Worm (Caenorhabditis elegans): ENCODE measurements around the gene F49C12.4.

Gene F49C12.4

DNA sequence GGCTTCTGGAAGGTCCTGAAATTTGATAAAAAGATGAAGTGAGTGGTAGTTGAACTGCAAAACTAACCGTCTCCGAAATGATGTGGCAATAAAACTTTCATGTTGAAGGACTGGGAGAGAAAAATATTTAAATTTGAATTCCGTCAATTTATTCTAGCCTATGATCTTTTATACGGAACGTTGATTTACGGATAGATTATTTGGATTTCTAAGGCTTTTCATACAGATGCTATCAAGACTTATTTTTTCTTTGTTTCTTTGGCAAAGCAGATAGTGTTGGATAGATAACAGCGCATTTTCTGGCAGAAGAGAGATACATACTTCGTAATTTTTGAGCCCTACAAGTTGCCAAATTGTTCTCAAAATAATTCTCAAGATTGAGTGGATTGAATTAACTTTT, at the start of gene F49C12.4:
F49C12.4 (minus strand) TSS at position 101 of the 400 bp plus-strand sequence.
- TF ChIP-seq unc-62 (GFP tag; optimal IDR thresholded peaks at IDR 0.05): no peak

DNA sequence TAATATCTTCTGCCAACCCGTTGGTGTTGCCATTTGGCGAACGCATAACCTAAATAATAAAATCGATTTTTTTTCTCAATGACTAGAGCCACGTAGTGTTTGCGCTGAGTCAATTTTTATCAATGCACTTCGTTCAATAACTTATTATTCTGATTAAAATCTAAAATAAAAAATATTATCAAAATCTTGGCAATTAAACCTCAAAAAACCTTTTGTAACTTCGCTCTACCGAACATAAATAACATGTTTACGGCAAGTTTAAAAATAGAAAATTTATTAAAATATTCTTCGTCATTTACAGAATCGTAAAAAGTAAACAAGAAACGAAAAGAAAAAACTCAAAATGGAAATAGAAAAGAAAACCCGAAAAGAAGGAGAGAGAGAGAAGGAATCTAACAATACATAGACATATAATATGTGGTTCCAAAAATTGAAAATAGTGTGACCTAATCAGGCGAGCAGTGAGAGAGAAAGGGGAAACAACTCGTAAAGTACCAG, 39.3 kb upstream of the F49C12.4 start, which contains the start of gene pigc-1:
pigc-1 (minus strand) TSS at position 51 of the 498 bp plus-strand sequence.
- TF ChIP-seq unc-62 (GFP tag; optimal IDR thresholded peaks at IDR 0.05): no peak

- TF ChIP-seq unc-62 (GFP tag; optimal IDR thresholded peaks at IDR 0.05): no peak
Observed at ce11 chrIV:9341591-9341990, 37.7 kb upstream of the F49C12.4 start, which contains the start of gene vps-26. vps-26 (minus strand) TSS chrIV:9341790.

DNA sequence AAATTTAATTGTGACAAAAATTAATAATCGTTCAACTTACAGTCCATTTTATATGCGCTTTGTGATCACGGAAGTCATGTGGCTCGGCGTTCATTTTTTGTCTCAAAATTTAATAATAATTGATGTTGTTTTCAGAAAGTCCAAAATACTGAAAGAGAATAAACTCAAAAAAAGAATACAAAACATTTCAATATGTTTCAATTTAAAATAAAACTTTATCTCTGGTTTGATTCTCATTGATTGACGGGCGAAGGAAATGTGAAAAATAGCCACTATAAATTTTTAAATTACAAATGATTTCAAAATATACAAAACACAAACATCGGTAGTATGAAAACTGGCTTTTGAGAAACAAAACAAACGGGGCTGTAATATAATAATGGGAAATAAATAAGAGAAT, 35.3 kb upstream of the F49C12.4 start, which contains the start of gene T20D3.6:
T20D3.6 (minus strand) TSS at position 101 of the 400 bp plus-strand sequence.
- no peak for TF ChIP-seq unc-62 (GFP tag; optimal IDR thresholded peaks at IDR 0.05)

DNA sequence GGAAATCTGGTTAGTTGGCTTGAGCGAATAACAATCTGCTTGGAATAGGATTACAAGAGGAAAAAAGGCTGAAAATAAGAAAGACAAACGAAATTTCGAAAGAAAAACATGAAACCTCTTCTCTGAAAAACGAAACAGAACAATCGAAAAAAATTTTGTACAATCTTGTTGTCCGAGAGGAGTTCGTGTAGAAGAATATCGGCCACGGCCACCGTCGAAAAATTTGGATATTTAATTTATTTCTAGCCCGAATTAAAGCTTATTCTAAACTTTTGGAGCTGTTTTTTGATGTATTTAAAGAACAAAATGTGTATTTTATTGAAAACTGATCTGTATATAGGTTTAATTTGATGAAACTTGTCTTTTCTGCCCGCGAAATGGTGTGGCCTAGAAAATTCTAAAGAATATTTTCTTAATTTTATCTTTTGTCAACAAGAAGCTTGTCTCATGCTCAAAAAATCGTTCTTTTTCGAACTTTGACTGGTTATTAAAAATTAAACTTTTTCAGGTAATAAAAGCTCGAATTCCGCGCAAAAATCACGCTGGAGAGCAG, 32.7 kb upstream of the F49C12.4 start, which contains the start of gene T20D3.5:
T20D3.5 (plus strand) TSS at position 503 of the 553 bp plus-strand sequence.
- TF ChIP-seq unc-62 (GFP tag; optimal IDR thresholded peaks at IDR 0.05): no peak

DNA sequence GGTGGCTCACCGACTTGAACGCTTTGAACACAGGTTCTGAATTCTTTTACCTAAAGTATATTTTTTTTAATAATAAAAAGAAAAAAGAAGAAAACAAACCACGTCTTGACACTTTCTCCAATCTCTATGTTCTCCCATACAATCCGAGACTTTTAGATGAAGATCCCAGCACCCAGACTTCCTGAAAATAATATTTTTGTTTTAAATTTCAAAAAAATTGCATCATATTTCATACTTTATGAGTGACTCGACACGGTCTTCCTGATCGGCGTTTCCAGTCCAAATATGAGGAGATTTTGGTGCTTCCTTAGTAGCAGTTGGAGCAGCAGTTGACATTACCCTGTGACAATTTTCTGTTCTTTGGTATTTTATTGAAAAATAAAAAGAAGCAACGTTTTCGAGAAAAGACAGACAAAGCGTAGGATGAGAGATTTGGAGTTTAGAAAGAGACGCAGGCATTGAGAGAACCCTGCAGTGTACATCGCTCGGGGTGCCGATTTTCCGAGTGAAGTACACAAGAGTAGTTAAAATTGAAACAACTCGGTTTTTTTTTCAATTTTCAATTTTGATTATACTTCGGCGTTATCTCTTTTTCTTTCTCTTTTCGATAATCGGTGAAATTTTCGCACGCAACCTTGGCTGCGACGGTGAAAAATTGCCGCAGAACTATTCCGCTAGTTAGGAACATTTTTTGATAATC, 31.8 kb upstream of the F49C12.4 start, which contains the start of the genes coa-4 and T20D3.14:
coa-4 (minus strand) TSS at position 51 of the 700 bp plus-strand sequence.
T20D3.14 (minus strand) TSS at position 358 of the 700 bp plus-strand sequence.
- TF ChIP-seq unc-62 (GFP tag; optimal IDR thresholded peaks at IDR 0.05): no peak

- TF ChIP-seq unc-62 (GFP tag; optimal IDR thresholded peaks at IDR 0.05): no peak
Observed at ce11 chrIV:9333007-9333406, 29.1 kb upstream of the F49C12.4 start.

DNA sequence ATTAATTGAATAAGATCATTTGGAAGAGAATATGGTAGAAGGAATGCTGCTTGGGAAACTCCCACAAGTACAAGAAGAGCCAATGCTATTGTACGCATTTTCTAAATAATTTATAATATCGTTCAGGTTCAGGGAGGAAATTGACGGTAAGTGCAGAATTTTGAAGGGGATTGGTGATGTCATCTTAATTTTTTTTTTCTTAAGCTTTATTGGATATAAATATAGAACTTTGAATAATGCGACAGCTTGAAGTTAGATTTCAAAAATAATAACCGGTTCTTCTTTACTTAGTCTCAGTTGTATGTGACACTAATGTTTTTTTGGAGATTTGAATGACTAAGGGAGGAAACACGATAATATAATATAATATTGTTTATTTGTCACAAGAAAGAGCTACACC, 26.9 kb upstream of the F49C12.4 start, which contains the start of gene nspg-7.1:
nspg-7.1 (minus strand) TSS at position 101 of the 400 bp plus-strand sequence.
- no peak for TF ChIP-seq unc-62 (GFP tag; optimal IDR thresholded peaks at IDR 0.05)

ce11 chrIV:9327706-9328105, 23.8 kb upstream of the F49C12.4 start, which contains the start of gene clec-183:
clec-183 (plus strand) TSS chrIV:9328006.
- TF ChIP-seq unc-62 (GFP tag; optimal IDR thresholded peaks at IDR 0.05): no peak

ce11 chrIV:9323989-9324506, 20.2 kb upstream of the F49C12.4 start, which contains the start of the genes nspg-11 and F49C12.15:
nspg-11 (minus strand) TSS chrIV:9324089.
F49C12.15 (plus strand) TSS chrIV:9324456.
- no peak for TF ChIP-seq unc-62 (GFP tag; optimal IDR thresholded peaks at IDR 0.05)

- TF ChIP-seq unc-62 (GFP tag; optimal IDR thresholded peaks at IDR 0.05): no peak
Observed at ce11 chrIV:9322489-9322888, 18.6 kb upstream of the F49C12.4 start.

DNA sequence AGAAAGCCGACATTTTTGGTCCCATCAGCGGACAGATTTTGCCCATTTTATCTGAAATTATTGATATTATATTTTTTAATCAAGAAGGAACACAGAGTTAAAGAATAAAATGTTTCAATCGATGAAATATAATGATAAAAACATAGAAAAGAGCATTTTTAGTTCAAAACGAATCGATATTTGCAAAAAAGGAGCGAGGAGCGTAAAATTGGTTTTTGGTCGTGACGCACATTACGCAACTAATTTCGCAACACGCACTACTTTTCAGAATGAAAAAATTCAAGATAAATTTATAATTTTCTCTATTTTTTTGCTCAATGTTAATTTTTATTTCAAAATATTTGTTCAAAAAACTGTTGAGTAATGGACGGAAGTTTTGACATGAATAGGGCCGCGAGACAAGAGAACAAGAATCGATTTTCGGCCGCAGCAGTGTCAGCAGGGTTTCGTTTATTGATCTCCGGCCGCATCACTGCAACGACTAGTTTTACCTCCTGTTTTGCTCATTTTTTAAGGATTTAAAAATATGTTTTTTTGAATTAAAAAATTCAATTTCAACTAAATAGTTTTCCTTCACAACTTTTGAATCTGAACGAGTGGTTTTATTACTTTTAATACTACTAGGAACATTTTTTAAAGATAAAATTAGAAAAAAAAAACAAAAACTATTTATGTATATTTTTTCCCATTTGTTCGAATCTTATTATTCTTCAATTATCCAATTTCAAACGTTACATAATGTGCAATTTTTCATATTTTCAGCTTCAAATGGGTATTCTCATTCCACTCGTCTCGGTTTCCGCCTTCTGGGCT, 17.4 kb upstream of the F49C12.4 start, which contains the start of the genes F49C12.12 and vha-17:
F49C12.12 (minus strand) TSS at position 51 of the 813 bp plus-strand sequence.
vha-17 (plus strand) TSS at position 763 of the 813 bp plus-strand sequence.
- TF ChIP-seq unc-62 (GFP tag; optimal IDR thresholded peaks at IDR 0.05): no peak

ce11 chrIV:9320023-9320422, 16.1 kb upstream of the F49C12.4 start:
- TF ChIP-seq unc-62 (GFP tag; optimal IDR thresholded peaks at IDR 0.05): no peak

DNA sequence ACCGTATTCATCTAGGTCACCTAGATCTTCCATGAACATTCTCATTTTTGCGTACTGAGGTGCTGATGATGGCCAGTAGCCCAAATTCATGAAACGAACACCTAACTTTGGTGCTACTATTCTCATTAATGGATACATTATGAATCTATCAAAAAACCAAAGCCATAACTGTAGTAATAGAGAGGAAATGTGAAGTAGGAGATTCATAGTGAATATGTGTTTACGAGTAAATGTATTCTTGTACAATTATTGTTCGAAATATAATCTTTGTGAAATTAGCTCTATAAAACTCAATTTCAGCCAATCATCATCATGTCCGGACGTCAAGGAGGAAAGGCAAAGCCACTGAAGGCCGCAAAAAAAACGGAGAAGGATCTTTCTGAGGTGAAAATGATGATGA, 15.2 kb upstream of the F49C12.4 start, which contains the start of the genes F49C12.11 and nemt-1:
F49C12.11 (plus strand) TSS at position 301 of the 400 bp plus-strand sequence.
nemt-1 (minus strand) TSS at position 360 of the 400 bp plus-strand sequence.
- TF ChIP-seq unc-62 (GFP tag; optimal IDR thresholded peaks at IDR 0.05): no peak

- TF ChIP-seq unc-62 (GFP tag; optimal IDR thresholded peaks at IDR 0.05): no peak
Observed at ce11 chrIV:9318147-9318546, 14.3 kb upstream of the F49C12.4 start.
